Worm (Caenorhabditis elegans): Measurements from ENCODE around the gene mut-15.

Gene mut-15

DNA sequence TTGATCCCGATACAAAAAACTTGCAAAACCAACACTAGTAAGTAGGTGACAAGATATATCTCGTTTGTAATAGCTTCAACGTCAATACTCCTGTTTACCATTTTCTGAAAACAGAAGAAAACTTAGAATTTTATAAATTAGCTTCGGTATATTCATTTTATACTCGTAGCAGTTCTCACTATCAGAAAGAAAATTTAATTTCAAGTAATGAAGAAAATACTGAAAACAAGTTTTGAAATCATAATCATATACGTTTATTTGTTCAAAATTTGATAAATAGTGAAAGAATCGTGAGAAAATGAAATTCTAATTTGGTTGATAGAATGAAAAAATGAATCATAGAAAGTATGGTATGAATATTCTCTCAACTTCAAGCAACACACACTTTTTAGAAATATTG, 47.7 kb upstream of the mut-15 start, which contains the start of gene C30G7.5:
Gene C30G7.5, minus strand, starts transcription at position 101 of the 400 bp plus-strand sequence.
- TF ChIP-seq ceh-82 (tag; optimal IDR thresholded peaks at IDR 0.05) (no peak), unc-39 (tag; optimal IDR thresholded peaks at IDR 0.05) (no peak), zag-1 (tag; optimal IDR thresholded peaks at IDR 0.05) (no peak), ztf-11 (tag; optimal IDR thresholded peaks at IDR 0.05) (no peak), elt-1 (tag; optimal IDR thresholded peaks at IDR 0.05) (no peak), ztf-4 (tag; optimal IDR thresholded peaks at IDR 0.05) (no peak), unc-62 (GFP tag; optimal IDR thresholded peaks at IDR 0.05) (no peak), ZK546.5 (tag; optimal IDR thresholded peaks at IDR 0.05) (no peak), lsy-12 (tag; optimal IDR thresholded peaks at IDR 0.05) (no peak), skn-1 (tag; optimal IDR thresholded peaks at IDR 0.05) (no peak), jun-1 (tag; optimal IDR thresholded peaks at IDR 0.05) (no peak), nhr-28 (tag; optimal IDR thresholded peaks at IDR 0.05) (no peak), nhr-67 (tag; optimal IDR thresholded peaks at IDR 0.05) (no peak), daf-12 (tag; optimal IDR thresholded peaks at IDR 0.05) (no peak), ceh-9 (tag; optimal IDR thresholded peaks at IDR 0.05) (no peak), nhr-237 (tag; optimal IDR thresholded peaks at IDR 0.05) (no peak), nhr-76 (tag; optimal IDR thresholded peaks at IDR 0.05) (no peak), nhr-43 (tag; optimal IDR thresholded peaks at IDR 0.05; ENCODE audit: poor library complexity, severe bottlenecking) (no peak), tbx-2 (tag; optimal IDR thresholded peaks at IDR 0.05) (no peak), sea-2 (GFP tag; optimal IDR thresholded peaks at IDR 0.05) (no peak)

DNA sequence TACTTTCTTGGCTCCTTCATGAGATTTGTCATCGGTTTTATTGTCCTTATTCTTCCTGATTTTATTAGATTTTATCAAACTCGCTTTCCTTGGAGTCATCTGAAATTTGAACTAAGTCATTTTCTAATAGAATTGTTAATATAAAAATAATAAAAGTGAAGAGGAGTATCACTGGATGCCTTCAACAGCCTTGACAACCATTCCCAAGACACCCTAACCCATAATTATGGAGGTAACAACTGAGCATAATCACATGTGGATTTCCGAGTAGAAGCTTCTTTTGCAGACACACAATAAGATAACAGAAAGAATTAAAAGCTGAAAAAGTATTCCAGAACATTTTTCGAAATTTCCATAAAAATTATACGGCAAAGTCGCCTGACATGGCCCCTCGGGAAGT, 46.7 kb upstream of the mut-15 start, which contains the start of gene F02D8.9:
Gene F02D8.9, minus strand, starts transcription at position 101 of the 400 bp plus-strand sequence.
- TF ChIP-seq R02D3.7 (tag; optimal IDR thresholded peaks at IDR 0.05) (no peak), fkh-10 (GFP tag; optimal IDR thresholded peaks at IDR 0.05) (no peak), mml-1 (tag; optimal IDR thresholded peaks at IDR 0.05) (no peak), pqm-1 (tag; optimal IDR thresholded peaks at IDR 0.05) (no peak), jun-1 (tag; optimal IDR thresholded peaks at IDR 0.05) (no peak)

ce11 chrV:14971136-14971535, 31.2 kb upstream of the mut-15 start, which contains the start of gene nlp-59:
Gene nlp-59 (plus strand): TSS chrV:14971436.
- no peak for TF ChIP-seq mml-1 (tag; optimal IDR thresholded peaks at IDR 0.05)
- TF ChIP-seq egl-5 (tag; optimal IDR thresholded peaks at IDR 0.05), result no peak
- TF ChIP-seq fkh-10 (GFP tag; optimal IDR thresholded peaks at IDR 0.05), result no peak
- TF ChIP-seq nhr-11 (tag; optimal IDR thresholded peaks at IDR 0.05), result no peak

DNA sequence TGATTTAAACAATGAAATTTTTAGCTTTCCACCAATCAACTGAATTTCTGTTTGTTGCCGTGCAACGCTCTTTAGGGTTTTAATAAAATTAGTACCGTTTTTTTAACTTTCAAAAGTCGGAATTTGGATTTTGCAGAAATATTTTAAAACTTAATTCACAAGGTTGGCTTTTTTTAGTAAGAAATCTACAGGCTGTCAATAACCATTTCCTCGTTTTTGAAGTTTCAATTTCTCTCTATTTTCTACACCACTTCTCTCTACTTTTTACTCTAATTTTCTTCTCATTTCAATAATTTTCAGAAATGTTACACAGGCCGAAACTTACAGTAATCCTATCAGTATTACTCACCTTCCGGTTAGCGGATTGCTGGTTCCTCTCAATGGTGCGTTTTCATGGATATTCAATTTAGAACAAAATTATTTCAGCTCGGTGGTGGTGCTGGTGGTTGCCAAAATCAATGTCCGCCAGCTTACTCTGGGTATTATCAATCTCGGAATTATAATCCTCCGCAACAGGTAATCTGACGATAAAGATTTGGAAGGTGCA, 24.1 kb upstream of the mut-15 start, which contains the start of the genes grd-12 and F02D8.1:
Gene grd-12, plus strand, starts transcription at position 301 of the 547 bp plus-strand sequence.
Gene F02D8.1, minus strand, starts transcription at position 497 of the 547 bp plus-strand sequence.
- TF ChIP-seq unc-62 (GFP tag; optimal IDR thresholded peaks at IDR 0.05) (no peak), nhr-67 (tag; optimal IDR thresholded peaks at IDR 0.05) (no peak), lsy-12 (tag; optimal IDR thresholded peaks at IDR 0.05) (no peak), mdl-1 (tag; optimal IDR thresholded peaks at IDR 0.05) (no peak), eor-1 (tag; optimal IDR thresholded peaks at IDR 0.05) (no peak), sea-2 (GFP tag; optimal IDR thresholded peaks at IDR 0.05) (no peak), nhr-77 (tag; optimal IDR thresholded peaks at IDR 0.05) (no peak), tbx-2 (tag; optimal IDR thresholded peaks at IDR 0.05) (no peak), nhr-28 (tag; optimal IDR thresholded peaks at IDR 0.05) (no peak), daf-12 (tag; optimal IDR thresholded peaks at IDR 0.05) (no peak), ceh-9 (tag; optimal IDR thresholded peaks at IDR 0.05) (no peak), elt-3 (tag; optimal IDR thresholded peaks at IDR 0.05) (no peak), aly-2 (tag; optimal IDR thresholded peaks at IDR 0.05) (no peak)

- no peak for TF ChIP-seq daf-12 (tag; optimal IDR thresholded peaks at IDR 0.05)
- TF ChIP-seq hmg-11 (tag; optimal IDR thresholded peaks at IDR 0.05), result no peak
- no peak for TF ChIP-seq elt-2 (tag; optimal IDR thresholded peaks at IDR 0.05)
- TF ChIP-seq nhr-77 (tag; optimal IDR thresholded peaks at IDR 0.05), result no peak
- no peak for TF ChIP-seq nhr-237 (tag; optimal IDR thresholded peaks at IDR 0.05)
- TF ChIP-seq mml-1 (tag; optimal IDR thresholded peaks at IDR 0.05), result no peak
- TF ChIP-seq unc-39 (tag; optimal IDR thresholded peaks at IDR 0.05), result no peak
- no peak for TF ChIP-seq nhr-23 (tag; optimal IDR thresholded peaks at IDR 0.05)
- no peak for TF ChIP-seq zag-1 (tag; optimal IDR thresholded peaks at IDR 0.05)
- no peak for TF ChIP-seq unc-62 (GFP tag; optimal IDR thresholded peaks at IDR 0.05)
- no peak for TF ChIP-seq R02D3.7 (tag; optimal IDR thresholded peaks at IDR 0.05)
- TF ChIP-seq nhr-67 (tag; optimal IDR thresholded peaks at IDR 0.05), result no peak
- TF ChIP-seq ztf-4 (tag; optimal IDR thresholded peaks at IDR 0.05), result no peak
- no peak for TF ChIP-seq ceh-9 (tag; optimal IDR thresholded peaks at IDR 0.05)
- TF ChIP-seq ceh-82 (tag; optimal IDR thresholded peaks at IDR 0.05), result no peak
- TF ChIP-seq elt-1 (tag; optimal IDR thresholded peaks at IDR 0.05), result no peak
- TF ChIP-seq nhr-25 (tag; optimal IDR thresholded peaks at IDR 0.05), result no peak
- TF ChIP-seq ama-1 (optimal IDR thresholded peaks at IDR 0.05), result no peak
Observed at ce11 chrV:14979937-14980336, 22.4 kb upstream of the mut-15 start, which contains the start of gene xbx-1. Gene xbx-1 (plus strand): TSS chrV:14980237.

All from whole organism, L3 larva.